Worm (Caenorhabditis elegans) whole organism, late embryonic: ENCODE results near the gene C06A12.8.

Source experiments
- Y22D7AL.16 ChIP-seq: sonication (generic microtip); optimal IDR thresholded peaks from 2 replicates; lab custom pipeline; 2016; ENCODE audit warnings: missing genetic modification characterization, missing compliant biosample characterization
- ama-1 ChIP-seq: fragments of 150-350 bp; optimal IDR thresholded peaks from 2 replicates; lab custom pipeline; 2014
- ceh-14 ChIP-seq: sonication (generic microtip); optimal IDR thresholded peaks from 2 replicates; lab custom pipeline; 2016; ENCODE audit warnings: missing genotype, missing genetic modification characterization, missing compliant biosample characterization
- ceh-24 ChIP-seq: sonication (generic microtip); optimal IDR thresholded peaks from 2 replicates; lab custom pipeline; 2016; ENCODE audit warnings: mild to moderate bottlenecking, missing genetic modification characterization, missing compliant biosample characterization
- ceh-30 ChIP-seq: fragments of 150-350 bp; optimal IDR thresholded peaks from 2 replicates; lab custom pipeline; 2014; ENCODE audit warnings: missing biosample characterization, missing genetic modification characterization
- ceh-45 ChIP-seq: fragments of 200-800 bp; sonication (Bioruptor generic); IDR thresholded peaks from 2 replicates; pipeline ENCODE4 v1.3.6; 2022; ENCODE audit warnings: missing genetic modification reagents, missing genetic modification characterization, missing compliant biosample characterization
- ceh-48 ChIP-seq: sonication (generic microtip); optimal IDR thresholded peaks from 2 replicates; lab custom pipeline; 2016; ENCODE audit warnings: missing genetic modification characterization, inconsistent platforms, missing compliant biosample characterization
- dve-1 ChIP-seq: sonication (generic microtip); optimal IDR thresholded peaks from 2 replicates; lab custom pipeline; 2017; ENCODE audit warnings: antibody characterized with exemption, mild to moderate bottlenecking, missing genetic modification characterization, missing compliant biosample characterization
- elt-2 ChIP-seq: sonication (generic microtip); optimal IDR thresholded peaks from 2 replicates; lab custom pipeline; 2016; ENCODE audit warnings: missing genetic modification reagents, missing genetic modification characterization, missing compliant biosample characterization
- eyg-1 ChIP-seq: sonication (generic microtip); optimal IDR thresholded peaks from 2 replicates; lab custom pipeline; 2016; ENCODE audit warnings: missing genotype, missing genetic modification characterization, missing compliant biosample characterization
- fax-1 ChIP-seq: sonication (generic microtip); optimal IDR thresholded peaks from 2 replicates; lab custom pipeline; 2016; ENCODE audit warnings: missing genotype, missing genetic modification characterization, missing compliant biosample characterization
- fkh-10 ChIP-seq: fragments of 150-350 bp; optimal IDR thresholded peaks from 2 replicates; lab custom pipeline; 2014; ENCODE audit warnings: missing biosample characterization, missing genetic modification reagents, missing genetic modification characterization
- gmeb-2 ChIP-seq: sonication (generic microtip); optimal IDR thresholded peaks from 2 replicates; lab custom pipeline; 2016; ENCODE audit warnings: missing genetic modification characterization, inconsistent platforms, missing compliant biosample characterization
- hlh-15 ChIP-seq: sonication (generic microtip); optimal IDR thresholded peaks from 2 replicates; lab custom pipeline; 2016; ENCODE audit warnings: missing genetic modification characterization, missing compliant biosample characterization
- hlh-30 ChIP-seq: sonication (generic microtip); optimal IDR thresholded peaks from 2 replicates; lab custom pipeline; 2017; ENCODE audit warnings: antibody characterized with exemption, missing genetic modification characterization, missing compliant biosample characterization; ENCODE audit not compliant: insufficient read depth
- hlh-6 ChIP-seq: sonication (generic microtip); optimal IDR thresholded peaks from 2 replicates; lab custom pipeline; 2016; ENCODE audit warnings: missing genotype, missing genetic modification characterization, missing compliant biosample characterization
- lim-6 ChIP-seq: sonication (generic microtip); optimal IDR thresholded peaks from 2 replicates; lab custom pipeline; 2016; ENCODE audit warnings: missing genetic modification characterization, missing compliant biosample characterization
- lin-11 ChIP-seq: fragments of 200-800 bp; sonication (Bioruptor generic); optimal IDR thresholded peaks from 2 replicates; lab custom pipeline; 2018; ENCODE audit warnings: mild to moderate bottlenecking, missing genetic modification characterization, missing compliant biosample characterization
- madf-2 ChIP-seq: sonication (generic microtip); optimal IDR thresholded peaks from 2 replicates; lab custom pipeline; 2017; ENCODE audit warnings: missing genetic modification characterization, missing compliant biosample characterization
- mec-3 ChIP-seq: sonication (generic microtip); optimal IDR thresholded peaks from 2 replicates; lab custom pipeline; 2016; ENCODE audit warnings: borderline replicate concordance, missing genetic modification characterization, missing compliant biosample characterization
- nhr-11 ChIP-seq: fragments of 150-350 bp; optimal IDR thresholded peaks from 2 replicates; lab custom pipeline; 2014; ENCODE audit warnings: missing biosample characterization, missing genetic modification characterization
- nhr-232 ChIP-seq: sonication (generic microtip); optimal IDR thresholded peaks from 2 replicates; lab custom pipeline; 2016; ENCODE audit warnings: missing genetic modification characterization, missing compliant biosample characterization
- odd-2 ChIP-seq: sonication (generic microtip); optimal IDR thresholded peaks from 2 replicates; lab custom pipeline; 2017; ENCODE audit warnings: antibody characterized with exemption, mild to moderate bottlenecking, missing genetic modification characterization, missing compliant biosample characterization
- pat-9 ChIP-seq: fragments of 200-800 bp; sonication (Bioruptor generic); optimal IDR thresholded peaks from 2 replicates; lab custom pipeline; 2018; ENCODE audit warnings: mild to moderate bottlenecking, missing genetic modification characterization, moderate library complexity, missing compliant biosample characterization
- pax-1 ChIP-seq: fragments of 150-350 bp; optimal IDR thresholded peaks from 2 replicates; lab custom pipeline; 2014; ENCODE audit warnings: missing biosample characterization, missing genetic modification characterization
- pha-4 ChIP-seq: fragments of 150-350 bp; optimal IDR thresholded peaks from 2 replicates; lab custom pipeline; 2018; ENCODE audit warnings: missing biosample characterization, missing genetic modification reagents, missing genetic modification characterization
- pqm-1 ChIP-seq: sonication (generic microtip); optimal IDR thresholded peaks from 2 replicates; lab custom pipeline; 2016; ENCODE audit warnings: missing genetic modification characterization, missing compliant biosample characterization
- pros-1 ChIP-seq: fragments of 150-350 bp; optimal IDR thresholded peaks from 2 replicates; lab custom pipeline; 2014; ENCODE audit warnings: missing biosample characterization, missing genetic modification reagents, missing genetic modification characterization
- ref-2 ChIP-seq: sonication (generic microtip); optimal IDR thresholded peaks from 2 replicates; lab custom pipeline; 2016; ENCODE audit warnings: missing genetic modification characterization, missing compliant biosample characterization
- sox-2 ChIP-seq: fragments of 200-800 bp; sonication (Bioruptor generic); IDR thresholded peaks from 2 replicates; pipeline ENCODE4 v1.3.6; 2022; ENCODE audit warnings: missing genetic modification reagents, missing genetic modification characterization, missing compliant biosample characterization
- syd-9 ChIP-seq: sonication (generic microtip); optimal IDR thresholded peaks from 2 replicates; lab custom pipeline; 2016; ENCODE audit warnings: mild to moderate bottlenecking, missing genetic modification characterization, moderate library complexity, missing compliant biosample characterization
- tbx-2 ChIP-seq: sonication (generic microtip); optimal IDR thresholded peaks from 2 replicates; lab custom pipeline; 2016; ENCODE audit warnings: missing genetic modification characterization, missing compliant biosample characterization
- tbx-7 ChIP-seq: sonication (generic microtip); optimal IDR thresholded peaks from 2 replicates; lab custom pipeline; 2016; ENCODE audit warnings: missing genotype, missing genetic modification characterization, missing compliant biosample characterization
- ttx-3 ChIP-seq: sonication (generic microtip); optimal IDR thresholded peaks from 2 replicates; lab custom pipeline; 2016; ENCODE audit warnings: missing genetic modification reagents, missing genetic modification characterization, missing compliant biosample characterization
- unc-3 ChIP-seq, 2 experiments: fragments of 200-800 bp in 1 of 2; sonication (Bioruptor generic) in 1 of 2; sonication (generic microtip) in 1 of 2; conservative IDR thresholded peaks in 1 of 2; optimal IDR thresholded peaks in 1 of 2; 2 replicates each; pipeline versions ENCODE4 v1.3.6 to Lab custom; 2016 to 2022; ENCODE audit warnings: missing compliant biosample characterization in 2 of 2, missing genetic modification characterization in 2 of 2, missing genetic modification reagents in 1 of 2
- unc-55 ChIP-seq: sonication (generic microtip); optimal IDR thresholded peaks from 2 replicates; lab custom pipeline; 2017; ENCODE audit warnings: missing biosample characterization, missing genetic modification reagents, missing genetic modification characterization
- zip-5 ChIP-seq: sonication (generic microtip); optimal IDR thresholded peaks from 2 replicates; lab custom pipeline; 2016; ENCODE audit warnings: missing genetic modification characterization, missing compliant biosample characterization

Gene C06A12.8

ce11 chrIV:17405530-17405929 lies 31.6 kb upstream of the C06A12.8 start, which contains the start of gene pmp-4:
Gene pmp-4 (minus strand): TSS chrIV:17405630.
- TF ChIP-seq pqm-1 (tag; lab: Kevin White, UChicago) (no peak), lin-11 (tag; lab: Kevin White, UChicago) (no peak), dve-1 (tag; lab: Kevin White, UChicago) (no peak), zip-5 (tag; lab: Kevin White, UChicago) (no peak)

ce11 chrIV:17406119-17406518 lies 31.0 kb upstream of the C06A12.8 start:
- TF ChIP-seq nhr-11 (no peak), elt-2 (tag; lab: Kevin White, UChicago) (peak; percentile 82)

ce11 chrIV:17407025-17407424 lies 30.1 kb upstream of the C06A12.8 start, which contains the start of gene T02D1.7:
Gene T02D1.7 (minus strand): TSS chrIV:17407125.
- TF ChIP-seq ceh-45 (GFP tag; lab: Robert Waterston, UW) (no peak), madf-2 (no peak), syd-9 (no peak), ceh-30 (no peak), Y22D7AL.16 (tag; lab: Kevin White, UChicago) (no peak), pros-1 (tag; lab: Kevin White, UChicago) (no peak), sox-2 (no peak), fkh-10 (GFP tag; lab: Kevin White, UChicago) (no peak), nhr-11 (no peak), pqm-1 (tag; lab: Kevin White, UChicago) (no peak), unc-3 (GFP tag; conservative IDR thresholded peaks at IDR 0.05; lab: Robert Waterston, UW) (no peak), unc-3 (tag; optimal IDR thresholded peaks at IDR 0.05; lab: Kevin White, UChicago) (no peak)

- TF ChIP-seq hlh-15 (tag; lab: Kevin White, UChicago), result no peak
- no peak for TF ChIP-seq tbx-2 (tag; lab: Kevin White, UChicago)
- TF ChIP-seq mec-3, result no peak
- TF ChIP-seq ceh-48 (tag; lab: Kevin White, UChicago), result no peak
- TF ChIP-seq ref-2 (tag; lab: Kevin White, UChicago), result no peak
- no peak for TF ChIP-seq madf-2
- no peak for TF ChIP-seq ceh-24
- TF ChIP-seq tbx-7, result no peak
- TF ChIP-seq pqm-1 (tag; lab: Kevin White, UChicago), result no peak
- no peak for TF ChIP-seq dve-1 (tag; lab: Kevin White, UChicago)
- TF ChIP-seq nhr-232 (tag; lab: Kevin White, UChicago), result no peak
- no peak for TF ChIP-seq pat-9
- no peak for TF ChIP-seq lin-11 (tag; lab: Kevin White, UChicago)
- no peak for TF ChIP-seq Y22D7AL.16 (tag; lab: Kevin White, UChicago)
These were observed 29.6 kb upstream of the C06A12.8 start, which contains the start of gene T02D1.9 for ce11 chrIV:17407491-17407890. Gene T02D1.9 (minus strand): TSS chrIV:17407591.

ce11 chrIV:17413343-17413742 lies 23.8 kb upstream of the C06A12.8 start:
- TF ChIP-seq eyg-1 (tag; lab: Kevin White, UChicago) (no peak), syd-9 (no peak), gmeb-2 (tag; lab: Kevin White, UChicago) (no peak), unc-55 (GFP tag; lab: Kevin White, UChicago) (no peak), hlh-6 (tag; lab: Kevin White, UChicago) (no peak), pros-1 (tag; lab: Kevin White, UChicago) (no peak), tbx-2 (tag; lab: Kevin White, UChicago) (no peak), pax-1 (tag; lab: Kevin White, UChicago) (no peak), fax-1 (tag; lab: Kevin White, UChicago) (no peak), lim-6 (tag; lab: Kevin White, UChicago) (no peak), hlh-30 (no peak), ttx-3 (no peak), pha-4 (tag; lab: Kevin White, UChicago) (no peak), nhr-11 (no peak), odd-2 (tag; lab: Kevin White, UChicago) (no peak), unc-3 (GFP tag; conservative IDR thresholded peaks at IDR 0.05; lab: Robert Waterston, UW) (no peak), unc-3 (tag; optimal IDR thresholded peaks at IDR 0.05; lab: Kevin White, UChicago) (no peak), ceh-14 (no peak), ama-1 (lab: Kevin White, UChicago) (no peak)
